Fruit fly (Drosophila melanogaster) whole organism, embryonic: ENCODE results near the gene Edg78E.

Source experiments
- Atf6 ChIP-seq: fragments of 200-800 bp; sonication (Bioruptor generic); IDR thresholded peaks from 2 replicates; pipeline ENCODE4 v1.3.6; 2022; ENCODE audit warnings: missing biosample characterization, missing genetic modification characterization
- B-H1 ChIP-seq: fragments of 200-800 bp; sonication (Bioruptor generic); IDR thresholded peaks from 3 replicates; pipeline ENCODE4 v1.3.6; 2022; ENCODE audit warnings: missing biosample characterization, missing genetic modification characterization
- Bdp1 ChIP-seq: fragments of 200-800 bp; sonication (Bioruptor generic); optimal IDR thresholded peaks from 3 replicates; lab custom pipeline; 2016; ENCODE audit warnings: missing biosample characterization, missing genetic modification characterization
- Bgb ChIP-seq: fragments of 200-800 bp; sonication (Bioruptor generic); IDR thresholded peaks from 2 replicates; pipeline ENCODE4 v1.3.6; 2022; ENCODE audit warnings: missing biosample characterization, missing genetic modification characterization; ENCODE audit not compliant: partially characterized antibody
- Bteb2 ChIP-seq: fragments of 200-800 bp; sonication (Bioruptor generic); optimal IDR thresholded peaks from 2 replicates; lab custom pipeline; 2016; ENCODE audit warnings: missing biosample characterization, missing genetic modification characterization
- CG10147 ChIP-seq: fragments of 200-800 bp; sonication (Bioruptor generic); optimal IDR thresholded peaks from 2 replicates; lab custom pipeline; 2019; ENCODE audit warnings: missing biosample characterization, mild to moderate bottlenecking, missing genetic modification characterization, moderate library complexity
- CG10431 ChIP-seq: fragments of 200-800 bp; sonication (Bioruptor generic); optimal IDR thresholded peaks from 3 replicates; lab custom pipeline; 2018; ENCODE audit warnings: missing biosample characterization, mild to moderate bottlenecking, missing genetic modification characterization
- CG11456 ChIP-seq: fragments of 200-800 bp; sonication (Bioruptor generic); IDR thresholded peaks from 3 replicates; pipeline ENCODE4 v1.3.6; 2022; ENCODE audit warnings: missing biosample characterization, missing genetic modification characterization
- CG1233 ChIP-seq: fragments of 200-800 bp; sonication (Bioruptor generic); optimal IDR thresholded peaks from 4 replicates; lab custom pipeline; 2018; ENCODE audit warnings: missing biosample characterization, mild to moderate bottlenecking, missing genetic modification characterization
- CG12391 ChIP-seq: fragments of 200-800 bp; sonication (Bioruptor generic); optimal IDR thresholded peaks from 3 replicates; lab custom pipeline; 2018; ENCODE audit warnings: missing biosample characterization, mild to moderate bottlenecking, missing genetic modification characterization, moderate library complexity
- CG14441 ChIP-seq: fragments of 200-800 bp; sonication (Bioruptor generic); IDR thresholded peaks from 2 replicates; pipeline ENCODE4 v1.3.6; 2022; ENCODE audit warnings: missing biosample characterization, missing genetic modification characterization
- CG14667 ChIP-seq: fragments of 200-800 bp; sonication (Bioruptor generic); IDR thresholded peaks from 2 replicates; pipeline ENCODE4 v1.3.6; 2022; ENCODE audit warnings: missing biosample characterization, missing genetic modification characterization
- CG14710 ChIP-seq: fragments of 200-800 bp; sonication (Bioruptor generic); optimal IDR thresholded peaks from 3 replicates; lab custom pipeline; 2019; ENCODE audit warnings: missing biosample characterization, mild to moderate bottlenecking, missing genetic modification characterization, moderate library complexity
- CG14965 ChIP-seq: fragments of 200-800 bp; sonication (Bioruptor generic); optimal IDR thresholded peaks from 2 replicates; lab custom pipeline; 2016; ENCODE audit warnings: missing biosample characterization, missing genetic modification characterization, borderline replicate concordance
- CG1529 ChIP-seq: fragments of 200-800 bp; sonication (Bioruptor generic); optimal IDR thresholded peaks from 3 replicates; lab custom pipeline; 2018; ENCODE audit warnings: missing biosample characterization, missing genetic modification characterization
- CG16815 ChIP-seq: fragments of 200-800 bp; sonication (Bioruptor generic); optimal IDR thresholded peaks from 3 replicates; lab custom pipeline; 2017; ENCODE audit warnings: missing biosample characterization, mild to moderate bottlenecking, missing genetic modification characterization
- CG18619 ChIP-seq: fragments of 200-800 bp; sonication (Bioruptor generic); optimal IDR thresholded peaks from 3 replicates; lab custom pipeline; 2017; ENCODE audit warnings: missing biosample characterization, mild to moderate bottlenecking, missing genetic modification characterization
- CG31224 ChIP-seq: fragments of 200-800 bp; sonication (Bioruptor generic); IDR thresholded peaks from 2 replicates; pipeline ENCODE4 v1.3.6; 2022; ENCODE audit warnings: missing biosample characterization, missing genetic modification characterization
- CG34376 ChIP-seq: fragments of 200-800 bp; sonication (Bioruptor generic); optimal IDR thresholded peaks from 2 replicates; lab custom pipeline; 2018; ENCODE audit warnings: missing biosample characterization, mild to moderate bottlenecking, missing genetic modification characterization
- CG4404 ChIP-seq: fragments of 200-800 bp; sonication (Bioruptor generic); IDR thresholded peaks from 2 replicates; pipeline ENCODE4 v1.3.6; 2022; ENCODE audit warnings: missing biosample characterization, missing genetic modification characterization
- CG4854 ChIP-seq: fragments of 200-800 bp; sonication (Bioruptor generic); optimal IDR thresholded peaks from 2 replicates; lab custom pipeline; 2016; ENCODE audit warnings: missing biosample characterization, missing genetic modification characterization, inconsistent platforms
- CG7556 ChIP-seq: fragments of 200-800 bp; sonication (Bioruptor generic); optimal IDR thresholded peaks from 2 replicates; lab custom pipeline; 2017; ENCODE audit warnings: missing biosample characterization, mild to moderate bottlenecking, missing genetic modification characterization
- CG8478 ChIP-seq: fragments of >200 bp; optimal IDR thresholded peaks from 2 replicates; lab custom pipeline; 2018
- CG8924 ChIP-seq: fragments of 200-800 bp; optimal IDR thresholded peaks from 3 replicates; lab custom pipeline; 2019; ENCODE audit warnings: missing biosample characterization, mild to moderate bottlenecking, missing genetic modification characterization, moderate library complexity
- ERR ChIP-seq: fragments of 200-800 bp; sonication (Bioruptor generic); optimal IDR thresholded peaks from 2 replicates; lab custom pipeline; 2016; ENCODE audit warnings: missing biosample characterization, missing genetic modification characterization
- Fer1 ChIP-seq: fragments of 200-800 bp; sonication (Bioruptor generic); optimal IDR thresholded peaks from 2 replicates; lab custom pipeline; 2017; ENCODE audit warnings: missing biosample characterization, mild to moderate bottlenecking, missing genetic modification characterization
- Mad ChIP-seq: fragments of 200-800 bp; sonication (Bioruptor generic); optimal IDR thresholded peaks from 2 replicates; lab custom pipeline; 2016; ENCODE audit warnings: missing biosample characterization, missing genetic modification characterization
- Oli ChIP-seq: fragments of 200-800 bp; sonication (Bioruptor generic); optimal IDR thresholded peaks from 2 replicates; lab custom pipeline; 2018; ENCODE audit warnings: missing biosample characterization, mild to moderate bottlenecking, missing genetic modification characterization, moderate library complexity
- Tbp ChIP-seq: fragments of >200 bp; optimal IDR thresholded peaks from 2 replicates; lab custom pipeline; 2018; ENCODE audit warnings: missing biosample characterization, missing genetic modification characterization
- ab ChIP-seq: fragments of 200-800 bp; sonication (Bioruptor generic); optimal IDR thresholded peaks from 2 replicates; lab custom pipeline; 2016; ENCODE audit warnings: missing biosample characterization, missing genetic modification characterization
- bsh ChIP-seq, 2 experiments: fragments of 200-800 bp; sonication (Bioruptor generic); optimal IDR thresholded peaks; 2 replicates each; lab custom pipeline; 2017 to 2018; ENCODE audit warnings: mild to moderate bottlenecking in 2 of 2, missing biosample characterization in 2 of 2, missing genetic modification characterization in 2 of 2, moderate library complexity in 1 of 2
- ci ChIP-seq: fragments of 200-800 bp; sonication (Bioruptor generic); IDR thresholded peaks from 3 replicates; pipeline ENCODE4 v1.3.6; 2022; ENCODE audit warnings: missing biosample characterization, missing genetic modification characterization
- disco-r ChIP-seq: fragments of 200-800 bp; sonication (Bioruptor generic); optimal IDR thresholded peaks from 2 replicates; lab custom pipeline; 2016; ENCODE audit warnings: missing biosample characterization, missing genetic modification characterization
- exex ChIP-seq: fragments of 200-800 bp; sonication (Bioruptor generic); optimal IDR thresholded peaks from 4 replicates; lab custom pipeline; 2018; ENCODE audit warnings: missing biosample characterization, mild to moderate bottlenecking, missing genetic modification characterization, moderate library complexity
- maf-S ChIP-seq: fragments of 200-800 bp; sonication (Bioruptor generic); optimal IDR thresholded peaks from 2 replicates; lab custom pipeline; 2016; ENCODE audit warnings: missing biosample characterization, missing genetic modification characterization
- nerfin-2 ChIP-seq: fragments of 200-800 bp; sonication (Bioruptor generic); IDR thresholded peaks from 2 replicates; pipeline ENCODE4 v1.3.6; 2022; ENCODE audit warnings: missing biosample characterization, missing genetic modification characterization; ENCODE audit not compliant: partially characterized antibody
- oc ChIP-seq: fragments of 200-800 bp; sonication (Bioruptor generic); optimal IDR thresholded peaks from 2 replicates; lab custom pipeline; 2018; ENCODE audit warnings: missing biosample characterization, mild to moderate bottlenecking, missing genetic modification characterization, moderate library complexity
- odd ChIP-seq: fragments of 200-800 bp; sonication (Bioruptor generic); optimal IDR thresholded peaks from 2 replicates; lab custom pipeline; 2017; ENCODE audit warnings: missing biosample characterization, mild to moderate bottlenecking, missing genetic modification characterization
- shn ChIP-seq: fragments of 200-800 bp; sonication (Bioruptor generic); optimal IDR thresholded peaks from 3 replicates; lab custom pipeline; 2016; ENCODE audit warnings: missing biosample characterization, missing genetic modification characterization
- z ChIP-seq: fragments of 200-800 bp; sonication (Bioruptor generic); IDR thresholded peaks from 3 replicates; pipeline ENCODE4 v1.3.6; 2022; ENCODE audit warnings: missing biosample characterization, missing genetic modification characterization
- zen2 ChIP-seq: fragments of 200-800 bp; sonication (Bioruptor generic); IDR thresholded peaks from 3 replicates; pipeline ENCODE4 v1.3.6; 2022; ENCODE audit warnings: missing biosample characterization, missing genetic modification characterization; ENCODE audit not compliant: partially characterized antibody

Gene Edg78E

dm6 chr3L:21280996-21281691 lies 16.5 kb downstream of the Edg78E start, which contains the start of gene ppl (continued):
- TF ChIP-seq shn (GFP tag; lab: Kevin White, UChicago) (no peak), B-H1 (GFP tag; lab: Robert Waterston, UW) (no peak), CG10431 (GFP tag; lab: Kevin White, UChicago) (no peak), CG18619 (GFP tag; lab: Kevin White, UChicago) (no peak), CG8924 (tag; lab: Kevin White, UChicago) (no peak), CG14667 (GFP tag; lab: Robert Waterston, UW) (no peak), disco-r (GFP tag; lab: Kevin White, UChicago) (no peak), CG8478 (lab: Kevin White, UChicago) (no peak), CG16815 (GFP tag; lab: Kevin White, UChicago) (no peak), zen2 (no peak), CG4404 (GFP tag; lab: Robert Waterston, UW) (no peak), exex (tag; lab: Kevin White, UChicago) (peak; percentile 27), Bgb (GFP tag; lab: Robert Waterston, UW) (peak; percentile 58), odd (peak; percentile 0), CG14441 (no peak), nerfin-2 (GFP tag; lab: Robert Waterston, UW) (no peak), CG4854 (GFP tag; lab: Kevin White, UChicago) (no peak), Atf6 (no peak), Oli (tag; lab: Kevin White, UChicago) (no peak), CG12391 (no peak), Fer1 (GFP tag; lab: Kevin White, UChicago) (peak; percentile 26), ci (GFP tag; lab: Robert Waterston, UW) (0 out of 3 replicates have a peak, but pooled peaks have one; percentile 37), Bteb2 (GFP tag; lab: Kevin White, UChicago) (no peak), CG1529 (GFP tag; lab: Kevin White, UChicago) (no peak), z (GFP tag; lab: Robert Waterston, UW) (0 out of 3 replicates have a peak, but pooled peaks have one; percentile 20), Bdp1 (GFP tag; lab: Kevin White, UChicago) (no peak), CG11456 (GFP tag; lab: Robert Waterston, UW) (no peak), Mad (GFP tag; lab: Kevin White, UChicago) (no peak), CG1233 (GFP tag; lab: Kevin White, UChicago) (no peak), CG14965 (no peak), bsh (GFP tag; optimal IDR thresholded peaks at IDR 0.05; lab: Kevin White, UChicago) (peak in 1 of 2 experiments; percentile 9), oc (no peak), CG14710 (tag; lab: Kevin White, UChicago) (peak; percentile 23), ab (no peak), CG34376 (GFP tag; lab: Kevin White, UChicago) (peak; percentile 82), Tbp (GFP tag; lab: Kevin White, UChicago) (no peak), CG31224 (no peak), CG7556 (GFP tag; lab: Kevin White, UChicago) (no peak), maf-S (GFP tag; lab: Kevin White, UChicago) (no peak), ERR (GFP tag; lab: Kevin White, UChicago) (no peak), CG10147 (GFP tag; lab: Kevin White, UChicago) (peak; percentile 9)
